Worm (Caenorhabditis elegans) whole organism, young adult: ENCODE data around the gene egl-27.
A peak's percentile ranks its signal among the peaks of the same experiment; 100 is the strongest.

Source experiments
- B0019.2 ChIP-seq: fragments of 200-800 bp; sonication (Bioruptor generic); conservative IDR thresholded peaks from 2 replicates; pipeline ENCODE4 v1.3.6; 2022; ENCODE audit warnings: missing genetic modification reagents, missing genetic modification characterization, missing compliant biosample characterization
- B0336.3 ChIP-seq: fragments of 200-800 bp; sonication (Bioruptor generic); IDR thresholded peaks from 2 replicates; pipeline ENCODE4 v1.3.6; 2022; ENCODE audit warnings: missing genetic modification characterization, missing compliant biosample characterization
- C06A6.2 ChIP-seq: fragments of 200-800 bp; sonication (Bioruptor generic); conservative IDR thresholded peaks from 2 replicates; pipeline ENCODE4 v1.3.6; 2022; ENCODE audit warnings: missing genetic modification characterization, missing compliant biosample characterization
- D2030.7 ChIP-seq: fragments of 200-800 bp; sonication (Bioruptor generic); IDR thresholded peaks from 2 replicates; pipeline ENCODE4 v1.3.6; 2022; ENCODE audit warnings: missing genetic modification reagents, missing genetic modification characterization, missing compliant biosample characterization
- F10E7.11 ChIP-seq: sonication (generic microtip); optimal IDR thresholded peaks from 2 replicates; lab custom pipeline; 2017; ENCODE audit warnings: mild to moderate bottlenecking, missing genetic modification characterization, moderate library complexity, missing compliant biosample characterization
- F22D6.2 ChIP-seq: sonication (generic microtip); optimal IDR thresholded peaks from 2 replicates; lab custom pipeline; 2016; ENCODE audit warnings: mild to moderate bottlenecking, missing genetic modification characterization, missing compliant biosample characterization
- F39B2.1 ChIP-seq: fragments of 200-800 bp; sonication (Bioruptor generic); IDR thresholded peaks from 2 replicates; pipeline ENCODE4 v1.3.6; 2022; ENCODE audit warnings: missing genetic modification reagents, missing genetic modification characterization, missing compliant biosample characterization
- Y53F4B.3 ChIP-seq: fragments of 200-800 bp; sonication (Bioruptor generic); IDR thresholded peaks from 2 replicates; pipeline ENCODE4 v1.3.6; 2022; ENCODE audit warnings: missing genetic modification reagents, missing genetic modification characterization, missing compliant biosample characterization
- Y56A3A.18 ChIP-seq: fragments of 200-800 bp; sonication (Bioruptor generic); IDR thresholded peaks from 2 replicates; pipeline ENCODE4 v1.3.6; 2022; ENCODE audit warnings: missing genetic modification reagents, missing genetic modification characterization, missing compliant biosample characterization
- ama-1 ChIP-seq, 3 experiments: fragments of 150-350 bp in 1 of 3; sonication (generic microtip) in 2 of 3; optimal IDR thresholded peaks; 2 replicates each; lab custom pipeline; 2014 to 2018; ENCODE audit warnings: missing biosample characterization in 2 of 3, missing genetic modification characterization in 2 of 3, missing genetic modification reagents in 2 of 3
- aptf-2 ChIP-seq: fragments of 200-800 bp; sonication (Bioruptor generic); conservative IDR thresholded peaks from 2 replicates; pipeline ENCODE4 v1.3.6; 2022; ENCODE audit warnings: missing genetic modification reagents, missing genetic modification characterization, missing compliant biosample characterization
- aptf-3 ChIP-seq: fragments of 200-800 bp; sonication (Bioruptor generic); IDR thresholded peaks from 2 replicates; pipeline ENCODE4 v1.3.6; 2022; ENCODE audit warnings: missing genetic modification characterization, missing compliant biosample characterization
- atf-7 ChIP-seq: sonication (generic microtip); optimal IDR thresholded peaks from 2 replicates; lab custom pipeline; 2017; ENCODE audit warnings: mild to moderate bottlenecking, missing genetic modification characterization, missing compliant biosample characterization
- attf-5 ChIP-seq: fragments of 200-800 bp; sonication (Bioruptor generic); optimal IDR thresholded peaks from 2 replicates; lab custom pipeline; 2018; ENCODE audit warnings: mild to moderate bottlenecking, missing genetic modification characterization, missing compliant biosample characterization
- cebp-1 ChIP-seq, 2 experiments: fragments of 200-800 bp in 1 of 2; sonication (Bioruptor generic) in 1 of 2; sonication (generic microtip) in 1 of 2; IDR thresholded peaks in 1 of 2; optimal IDR thresholded peaks in 1 of 2; 2 replicates each; pipeline versions ENCODE4 v1.3.6 to Lab custom; 2017 to 2022; ENCODE audit warnings: missing compliant biosample characterization in 2 of 2, missing genetic modification characterization in 2 of 2, mild to moderate bottlenecking in 1 of 2, missing genetic modification reagents in 1 of 2, moderate library complexity in 1 of 2
- ceh-100 ChIP-seq: fragments of 200-800 bp; sonication (Bioruptor generic); IDR thresholded peaks from 2 replicates; pipeline ENCODE4 v1.3.6; 2022; ENCODE audit warnings: missing genetic modification reagents, missing genetic modification characterization, missing compliant biosample characterization
- chd-7 ChIP-seq: sonication (generic microtip); optimal IDR thresholded peaks from 2 replicates; lab custom pipeline; 2016; ENCODE audit warnings: mild to moderate bottlenecking, missing genetic modification characterization, moderate library complexity, missing compliant biosample characterization
- die-1 ChIP-seq: sonication (generic microtip); optimal IDR thresholded peaks from 2 replicates; lab custom pipeline; 2016; ENCODE audit warnings: missing genotype, mild to moderate bottlenecking, missing genetic modification characterization, missing compliant biosample characterization
- dox-1 ChIP-seq: fragments of 200-800 bp; sonication (Bioruptor generic); IDR thresholded peaks from 2 replicates; pipeline ENCODE4 v1.3.6; 2022; ENCODE audit warnings: missing genetic modification reagents, missing genetic modification characterization, missing compliant biosample characterization
- egl-44 ChIP-seq: fragments of 200-800 bp; sonication (Bioruptor generic); IDR thresholded peaks from 2 replicates; pipeline ENCODE4 v1.3.6; 2022; ENCODE audit warnings: missing genetic modification reagents, missing genetic modification characterization, missing compliant biosample characterization
- egrh-3 ChIP-seq: fragments of 200-800 bp; sonication (Bioruptor generic); IDR thresholded peaks from 2 replicates; pipeline ENCODE4 v1.3.6; 2022; ENCODE audit warnings: missing genetic modification reagents, missing genetic modification characterization, missing compliant biosample characterization
- ets-4 ChIP-seq: fragments of 200-800 bp; sonication (Bioruptor generic); optimal IDR thresholded peaks from 2 replicates; lab custom pipeline; 2018; ENCODE audit warnings: mild to moderate bottlenecking, missing genetic modification characterization, missing compliant biosample characterization
- gei-17 ChIP-seq: fragments of 200-800 bp; sonication (Bioruptor generic); optimal IDR thresholded peaks from 2 replicates; lab custom pipeline; 2018; ENCODE audit warnings: mild to moderate bottlenecking, missing genetic modification characterization, missing compliant biosample characterization
- him-1 ChIP-seq: sonication (generic microtip); optimal IDR thresholded peaks from 2 replicates; lab custom pipeline; 2016; ENCODE audit warnings: missing genotype, missing genetic modification reagents, missing genetic modification characterization, missing compliant biosample characterization
- hmg-1.2 ChIP-seq: fragments of 200-800 bp; sonication (Bioruptor generic); IDR thresholded peaks from 2 replicates; pipeline ENCODE4 v1.3.6; 2022; ENCODE audit warnings: missing genetic modification reagents, missing genetic modification characterization, missing compliant biosample characterization
- lag-1 ChIP-seq: fragments of 200-800 bp; sonication (Bioruptor generic); IDR thresholded peaks from 2 replicates; pipeline ENCODE4 v1.3.6; 2022; ENCODE audit warnings: missing genetic modification reagents, missing genetic modification characterization, missing compliant biosample characterization
- lin-40 ChIP-seq: sonication (generic microtip); optimal IDR thresholded peaks from 2 replicates; lab custom pipeline; 2016; ENCODE audit warnings: missing genetic modification characterization, mild to moderate bottlenecking, missing compliant biosample characterization, missing genotype, missing genetic modification reagents
- lin-54 ChIP-seq: fragments of 200-800 bp; sonication (Bioruptor generic); optimal IDR thresholded peaks from 2 replicates; lab custom pipeline; 2018; ENCODE audit warnings: mild to moderate bottlenecking, missing genetic modification characterization, missing compliant biosample characterization
- lsl-1 ChIP-seq: fragments of 200-800 bp; sonication (Bioruptor generic); optimal IDR thresholded peaks from 2 replicates; lab custom pipeline; 2018; ENCODE audit warnings: mild to moderate bottlenecking, missing genetic modification characterization, moderate library complexity, missing compliant biosample characterization
- madf-3 ChIP-seq: fragments of 200-800 bp; sonication (Bioruptor generic); IDR thresholded peaks from 2 replicates; pipeline ENCODE4 v1.3.6; 2022; ENCODE audit warnings: missing genetic modification reagents, missing genetic modification characterization, missing compliant biosample characterization
- mel-28 ChIP-seq: sonication (generic microtip); optimal IDR thresholded peaks from 2 replicates; lab custom pipeline; 2016; ENCODE audit warnings: borderline replicate concordance, mild to moderate bottlenecking, missing genetic modification characterization, missing compliant biosample characterization
- mes-4 ChIP-seq: sonication (generic microtip); optimal IDR thresholded peaks from 2 replicates; lab custom pipeline; 2016; ENCODE audit warnings: missing genotype, missing genetic modification characterization, missing compliant biosample characterization
- nfya-1 ChIP-seq: sonication (generic microtip); optimal IDR thresholded peaks from 2 replicates; lab custom pipeline; 2017; ENCODE audit warnings: antibody characterized with exemption, missing compliant biosample characterization, missing genetic modification characterization, borderline replicate concordance; ENCODE audit not compliant: insufficient read depth
- nhr-80 ChIP-seq: sonication (generic microtip); optimal IDR thresholded peaks from 2 replicates; lab custom pipeline; 2016; ENCODE audit warnings: missing genetic modification characterization, missing compliant biosample characterization
- pbrm-1 ChIP-seq: fragments of 200-800 bp; sonication (Bioruptor generic); IDR thresholded peaks from 2 replicates; pipeline ENCODE4 v1.3.6; 2022; ENCODE audit warnings: missing genetic modification reagents, missing genetic modification characterization, missing compliant biosample characterization
- rcor-1 ChIP-seq: fragments of 200-800 bp; sonication (Bioruptor generic); IDR thresholded peaks from 2 replicates; pipeline ENCODE4 v1.3.6; 2022; ENCODE audit warnings: missing genetic modification reagents, missing genetic modification characterization, missing compliant biosample characterization
- rec-8 ChIP-seq, 2 experiments: sonication (generic microtip); optimal IDR thresholded peaks; 2 replicates each; lab custom pipeline; 2016; ENCODE audit warnings: mild to moderate bottlenecking in 2 of 2, missing genetic modification characterization in 2 of 2, missing genetic modification reagents in 2 of 2, missing genotype in 2 of 2, missing biosample characterization in 1 of 2, missing compliant biosample characterization in 1 of 2, moderate library complexity in 1 of 2
- sdz-38 ChIP-seq: sonication (generic microtip); optimal IDR thresholded peaks from 2 replicates; lab custom pipeline; 2016; ENCODE audit warnings: missing genotype, missing genetic modification characterization, missing compliant biosample characterization
- snpc-1.1 ChIP-seq: sonication (generic microtip); optimal IDR thresholded peaks from 2 replicates; lab custom pipeline; 2017; ENCODE audit warnings: missing genetic modification characterization, mild to moderate bottlenecking, missing compliant biosample characterization, antibody characterized with exemption, moderate library complexity, missing genotype, missing genetic modification reagents; ENCODE audit not compliant: insufficient read depth
- snpc-3.4 ChIP-seq: sonication (generic microtip); optimal IDR thresholded peaks from 2 replicates; lab custom pipeline; 2017; ENCODE audit warnings: missing genetic modification characterization, mild to moderate bottlenecking, missing compliant biosample characterization, antibody characterized with exemption, moderate library complexity, missing genotype, missing genetic modification reagents
- snpc-4 ChIP-seq, 5 experiments: fragments of 150-350 bp in 1 of 5; sonication (generic microtip) in 4 of 5; optimal IDR thresholded peaks; 2 replicates each; lab custom pipeline; 2014 to 2018; ENCODE audit warnings: missing genetic modification characterization in 5 of 5, missing biosample characterization in 3 of 5, antibody characterized with exemption in 2 of 5, mild to moderate bottlenecking in 2 of 5, missing compliant biosample characterization in 2 of 5, missing genotype in 2 of 5, moderate library complexity in 2 of 5, missing genetic modification reagents in 1 of 5
- sptf-2 ChIP-seq: fragments of 200-800 bp; sonication (Bioruptor generic); optimal IDR thresholded peaks from 2 replicates; lab custom pipeline; 2018; ENCODE audit warnings: mild to moderate bottlenecking, missing genetic modification characterization, missing compliant biosample characterization
- zim-3 ChIP-seq: sonication (generic microtip); optimal IDR thresholded peaks from 2 replicates; lab custom pipeline; 2017; ENCODE audit warnings: mild to moderate bottlenecking, missing genetic modification characterization, moderate library complexity, missing compliant biosample characterization
- ztf-26 ChIP-seq: sonication (generic microtip); optimal IDR thresholded peaks from 2 replicates; lab custom pipeline; 2017; ENCODE audit warnings: missing genetic modification characterization, missing compliant biosample characterization
- ztf-28 ChIP-seq: fragments of 200-800 bp; sonication (Bioruptor generic); IDR thresholded peaks from 2 replicates; pipeline ENCODE4 v1.3.6; 2022; ENCODE audit warnings: missing genetic modification reagents, missing genetic modification characterization, missing compliant biosample characterization
- ztf-3 ChIP-seq: fragments of 200-800 bp; sonication (Bioruptor generic); optimal IDR thresholded peaks from 2 replicates; lab custom pipeline; 2018; ENCODE audit warnings: mild to moderate bottlenecking, missing genetic modification characterization, missing compliant biosample characterization

Gene egl-27

ce11 chrII:6853059-6853466 lies 18.3 kb downstream of the egl-27 start:
- TF ChIP-seq rcor-1 (GFP tag; lab: Robert Waterston, UW) (peak; percentile 72), rec-8 (tag; optimal IDR thresholded peaks at IDR 0.05; lab: Kevin White, UChicago) (peak; percentile 10 to 26), Y53F4B.3 (no peak), gei-17 (GFP tag; lab: Kevin White, UChicago) (no peak), C06A6.2 (GFP tag; lab: Robert Waterston, UW) (no peak), lin-40 (tag; lab: Kevin White, UChicago) (peak; percentile 69), mes-4 (tag; lab: Kevin White, UChicago) (no peak), Y56A3A.18 (GFP tag; lab: Robert Waterston, UW) (0 out of 2 replicates have a peak, but pooled peaks have one; percentile 35), D2030.7 (GFP tag; lab: Robert Waterston, UW) (peak; percentile 46; the same call in 1 of the 2 replicates), ama-1 (optimal IDR thresholded peaks at IDR 0.05; lab: Kevin White, UChicago) (no peak), ama-1 (GFP tag; optimal IDR thresholded peaks at IDR 0.05; lab: Kevin White, UChicago) (peak; percentile 33 to 87), madf-3 (GFP tag; lab: Robert Waterston, UW) (peak; percentile 79), F22D6.2 (tag; lab: Kevin White, UChicago) (no peak), sptf-2 (GFP tag; lab: Kevin White, UChicago) (no peak), atf-7 (no peak), pbrm-1 (GFP tag; lab: Robert Waterston, UW) (peak; percentile 83), chd-7 (peak; percentile 72), egl-44 (GFP tag; lab: Robert Waterston, UW) (no peak), snpc-1.1 (no peak), mel-28 (tag; lab: Kevin White, UChicago) (no peak), dox-1 (GFP tag; lab: Robert Waterston, UW) (peak; percentile 88), lag-1 (no peak), ztf-26 (tag; lab: Kevin White, UChicago) (peak; percentile 45), ztf-3 (GFP tag; lab: Kevin White, UChicago) (no peak), zim-3 (no peak), lin-54 (GFP tag; lab: Kevin White, UChicago) (peak; percentile 60), die-1 (peak; percentile 61), aptf-3 (GFP tag; lab: Robert Waterston, UW) (no peak; the same call in 1 of the 2 replicates), lsl-1 (GFP tag; lab: Kevin White, UChicago) (peak; percentile 48), ets-4 (GFP tag; lab: Kevin White, UChicago) (peak; percentile 25), snpc-4 (GFP tag; optimal IDR thresholded peaks at IDR 0.05; lab: Kevin White, UChicago) (peak; percentile 38), snpc-4 (tag; optimal IDR thresholded peaks at IDR 0.05; lab: Kevin White, UChicago) (peak; percentile 11 to 66 (median 39)), F10E7.11 (tag; lab: Kevin White, UChicago) (peak; percentile 28), nfya-1 (tag; lab: Kevin White, UChicago) (no peak), egrh-3 (GFP tag; lab: Robert Waterston, UW) (peak; percentile 64), hmg-1.2 (GFP tag; lab: Robert Waterston, UW) (peak; percentile 62), ztf-28 (GFP tag; lab: Robert Waterston, UW) (0 out of 2 replicates have a peak, but pooled peaks have one; percentile 49), cebp-1 (GFP tag; IDR thresholded peaks at IDR 0.05; lab: Robert Waterston, UW) (no peak), cebp-1 (tag; optimal IDR thresholded peaks at IDR 0.05; lab: Kevin White, UChicago) (peak; percentile 72), aptf-2 (GFP tag; lab: Robert Waterston, UW) (no peak), attf-5 (GFP tag; lab: Kevin White, UChicago) (peak; percentile 16), ceh-100 (peak; percentile 26; the same call in 1 of the 2 replicates), B0336.3 (GFP tag; lab: Robert Waterston, UW) (peak; percentile 77), snpc-3.4 (tag; lab: Kevin White, UChicago) (peak; percentile 28), him-1 (tag; lab: Kevin White, UChicago) (peak; percentile 95), nhr-80 (tag; lab: Kevin White, UChicago) (peak; percentile 25), F39B2.1 (no peak), sdz-38 (tag; lab: Kevin White, UChicago) (no peak), B0019.2 (GFP tag; lab: Robert Waterston, UW) (no peak)
